Worm (Caenorhabditis elegans) whole organism, early embryonic: Measurements from ENCODE around the gene der-2.

ENCODE experiments used
- B0310.2 ChIP-seq: sonication (generic microtip); optimal IDR thresholded peaks from 2 replicates; lab custom pipeline; 2016; ENCODE audit warnings: mild to moderate bottlenecking, missing genetic modification characterization, missing compliant biosample characterization
- F13C5.2 ChIP-seq: sonication (generic microtip); optimal IDR thresholded peaks from 2 replicates; lab custom pipeline; 2017; ENCODE audit warnings: mild to moderate bottlenecking, missing genetic modification characterization, inconsistent platforms, missing compliant biosample characterization
- aly-1 ChIP-seq: sonication (generic microtip); optimal IDR thresholded peaks from 2 replicates; lab custom pipeline; 2016; ENCODE audit warnings: missing genetic modification characterization, missing compliant biosample characterization
- ama-1 ChIP-seq: fragments of 150-350 bp; optimal IDR thresholded peaks from 2 replicates; lab custom pipeline; 2014
- ceh-13 ChIP-seq: fragments of 200-800 bp; sonication (Bioruptor generic); optimal IDR thresholded peaks from 2 replicates; lab custom pipeline; 2018; ENCODE audit warnings: mild to moderate bottlenecking, missing genetic modification characterization, missing compliant biosample characterization
- ceh-36 ChIP-seq: sonication (generic microtip); optimal IDR thresholded peaks from 2 replicates; lab custom pipeline; 2016; ENCODE audit warnings: missing genetic modification characterization, inconsistent platforms, missing compliant biosample characterization
- ets-7 ChIP-seq: sonication (generic microtip); optimal IDR thresholded peaks from 2 replicates; lab custom pipeline; 2016; ENCODE audit warnings: missing genotype, missing genetic modification characterization, missing compliant biosample characterization
- flt-1 ChIP-seq: fragments of 200-800 bp; sonication (Bioruptor generic); IDR thresholded peaks from 2 replicates; pipeline ENCODE4 v1.3.6; 2022; ENCODE audit warnings: missing genetic modification characterization, missing compliant biosample characterization
- hmbx-1 ChIP-seq: sonication (generic microtip); optimal IDR thresholded peaks from 2 replicates; lab custom pipeline; 2016; ENCODE audit warnings: mild to moderate bottlenecking, missing genetic modification characterization, missing compliant biosample characterization
- hmg-4 ChIP-seq: fragments of 200-800 bp; sonication (Bioruptor generic); optimal IDR thresholded peaks from 2 replicates; lab custom pipeline; 2018; ENCODE audit warnings: mild to moderate bottlenecking, missing genetic modification characterization, missing compliant biosample characterization
- hnd-1 ChIP-seq: sonication (generic microtip); optimal IDR thresholded peaks from 2 replicates; lab custom pipeline; 2016; ENCODE audit warnings: missing genetic modification characterization, missing compliant biosample characterization
- pes-1 ChIP-seq: fragments of 200-800 bp; sonication (Bioruptor generic); IDR thresholded peaks from 2 replicates; pipeline ENCODE4 v1.3.6; 2022; ENCODE audit warnings: missing genetic modification reagents, missing genetic modification characterization, missing compliant biosample characterization
- scrt-1 ChIP-seq: fragments of 200-800 bp; sonication (Bioruptor generic); IDR thresholded peaks from 2 replicates; pipeline ENCODE4 v1.3.6; 2022; ENCODE audit warnings: missing genetic modification characterization, missing compliant biosample characterization
- sea-1 ChIP-seq: fragments of 200-800 bp; sonication (Bioruptor generic); conservative IDR thresholded peaks from 2 replicates; pipeline ENCODE4 v1.3.6; 2022; ENCODE audit warnings: missing genetic modification characterization, missing compliant biosample characterization
- tbx-11 ChIP-seq: fragments of 200-800 bp; sonication (Bioruptor generic); IDR thresholded peaks from 2 replicates; pipeline ENCODE4 v1.3.6; 2022; ENCODE audit warnings: missing genetic modification characterization, missing compliant biosample characterization
- tbx-37 ChIP-seq: fragments of 200-800 bp; sonication (Bioruptor generic); conservative IDR thresholded peaks from 2 replicates; pipeline ENCODE4 v1.3.6; 2022; ENCODE audit warnings: missing genetic modification reagents, missing genetic modification characterization, missing compliant biosample characterization
- tra-4 ChIP-seq: sonication (generic microtip); optimal IDR thresholded peaks from 2 replicates; lab custom pipeline; 2017; ENCODE audit warnings: missing genetic modification characterization, missing compliant biosample characterization

der-2 gene

DNA sequence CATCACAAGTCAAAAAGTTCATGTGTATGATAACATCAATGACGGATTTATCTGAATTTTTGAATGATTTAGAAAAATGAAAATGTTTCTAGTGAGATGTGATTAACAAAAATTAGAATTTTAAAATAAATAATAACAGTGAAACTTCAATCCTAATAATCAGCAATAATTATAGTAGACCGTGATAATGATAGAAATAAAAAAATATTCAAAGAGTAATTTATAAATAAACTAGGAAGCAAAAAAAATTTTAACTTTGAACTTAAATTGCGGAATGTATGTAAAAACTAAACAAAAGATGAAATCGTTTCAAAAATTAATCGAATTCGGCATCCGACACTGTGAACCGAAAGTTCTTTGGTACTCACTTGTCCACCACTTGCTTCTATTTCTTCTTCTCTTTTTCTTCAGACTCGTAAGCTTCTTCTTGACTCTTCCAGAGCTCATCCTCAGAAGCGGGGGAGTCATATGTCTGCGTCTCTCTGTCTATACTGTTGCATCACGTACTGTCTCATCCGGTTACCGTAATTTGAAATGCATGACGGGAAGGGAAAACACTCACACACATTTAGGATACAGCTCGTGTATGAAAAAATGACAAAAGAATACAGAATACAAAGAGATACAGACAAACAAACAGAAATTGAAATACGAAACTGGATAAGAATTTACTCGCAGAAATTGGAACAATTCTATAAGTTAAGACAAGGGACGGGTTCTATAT is 29.8 kb downstream of the der-2 start, which contains the start of gene mec-14:
Gene mec-14, minus strand, starts transcription at position 51 of the 724 bp plus-strand sequence.
- TF ChIP-seq hnd-1 (no peak), ets-7 (tag; lab: Kevin White, UChicago) (no peak)

- TF ChIP-seq ceh-36 (tag; lab: Kevin White, UChicago) (no peak), aly-1 (tag; lab: Kevin White, UChicago) (no peak), pes-1 (0 out of 2 replicates have a peak, but pooled peaks have one; percentile 32), F13C5.2 (tag; lab: Kevin White, UChicago) (peak; percentile 47), hmg-4 (GFP tag; lab: Kevin White, UChicago) (peak; percentile 24)
Measured at ce11 chrIII:7189581-7190128, 33.3 kb downstream of the der-2 start, which contains the start of gene rps-21. rps-21 (minus strand) TSS chrIII:7189631.

ce11 chrIII:7188300-7189052 is 34.5 kb downstream of the der-2 start, which contains the start of the genes F37C12.21 and F37C12.10:
F37C12.21 (plus strand) TSS chrIII:7188357.
F37C12.10 (minus strand) TSS chrIII:7188384.
- TF ChIP-seq hmg-4 (GFP tag; lab: Kevin White, UChicago) (no peak), tbx-37 (no peak), hnd-1 (no peak), F13C5.2 (tag; lab: Kevin White, UChicago) (no peak), tbx-11 (no peak), pes-1 (no peak), aly-1 (tag; lab: Kevin White, UChicago) (no peak), ceh-13 (no peak), tra-4 (tag; lab: Kevin White, UChicago) (no peak), sea-1 (GFP tag; lab: Robert Waterston, UW) (no peak), ets-7 (tag; lab: Kevin White, UChicago) (no peak), ceh-36 (tag; lab: Kevin White, UChicago) (no peak), ama-1 (lab: Kevin White, UChicago) (no peak), hmbx-1 (tag; lab: Kevin White, UChicago) (no peak), B0310.2 (tag; lab: Kevin White, UChicago) (no peak), flt-1 (GFP tag; lab: Robert Waterston, UW) (no peak), scrt-1 (GFP tag; lab: Robert Waterston, UW) (no peak)

- no peak for TF ChIP-seq tbx-11
- TF ChIP-seq scrt-1 (GFP tag; lab: Robert Waterston, UW) = no peak
- no peak for TF ChIP-seq tra-4 (tag; lab: Kevin White, UChicago)
- TF ChIP-seq hnd-1 = no peak
- TF ChIP-seq ceh-13 = no peak
- TF ChIP-seq ceh-36 (tag; lab: Kevin White, UChicago) = no peak
- no peak for TF ChIP-seq B0310.2 (tag; lab: Kevin White, UChicago)
- TF ChIP-seq F13C5.2 (tag; lab: Kevin White, UChicago) = no peak
- no peak for TF ChIP-seq hmbx-1 (tag; lab: Kevin White, UChicago)
- no peak for TF ChIP-seq sea-1 (GFP tag; lab: Robert Waterston, UW)
- no peak for TF ChIP-seq ets-7 (tag; lab: Kevin White, UChicago)
- TF ChIP-seq pes-1 = no peak
- no peak for TF ChIP-seq hmg-4 (GFP tag; lab: Kevin White, UChicago)
Measured at ce11 chrIII:7185473-7185872, 37.5 kb downstream of the der-2 start, which contains the start of gene F37C12.14. F37C12.14 (minus strand) TSS chrIII:7185573.

DNA sequence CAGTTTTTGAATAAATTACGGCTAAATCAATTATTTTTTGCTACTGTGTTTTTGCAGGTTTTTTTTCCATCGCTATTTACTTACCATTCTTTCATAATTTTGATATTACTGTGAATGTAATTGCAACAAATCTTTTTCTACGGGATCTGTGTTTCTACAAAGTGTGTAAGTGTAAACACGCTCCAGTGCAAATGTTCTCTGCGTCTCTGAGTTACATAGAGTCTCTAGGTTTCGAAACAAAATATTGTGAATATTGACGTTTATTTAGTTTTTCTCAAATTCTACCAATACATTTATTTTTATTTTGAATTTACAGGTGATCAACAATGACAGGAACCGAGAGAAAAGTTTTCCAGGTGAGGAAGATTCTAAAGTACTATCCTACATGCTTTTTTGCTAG is 38.9 kb downstream of the der-2 start, which contains the start of gene yju-2:
Gene yju-2, plus strand, starts transcription at position 315 of the 400 bp plus-strand sequence.
- TF ChIP-seq tbx-37 = no peak
- no peak for TF ChIP-seq ceh-36 (tag; lab: Kevin White, UChicago)
- no peak for TF ChIP-seq flt-1 (GFP tag; lab: Robert Waterston, UW)
- TF ChIP-seq hmbx-1 (tag; lab: Kevin White, UChicago) = no peak
- TF ChIP-seq hmg-4 (GFP tag; lab: Kevin White, UChicago) = no peak
- no peak for TF ChIP-seq tbx-11
- TF ChIP-seq scrt-1 (GFP tag; lab: Robert Waterston, UW) = no peak
- no peak for TF ChIP-seq ama-1 (lab: Kevin White, UChicago)
- TF ChIP-seq hnd-1 = no peak
- TF ChIP-seq F13C5.2 (tag; lab: Kevin White, UChicago) = no peak
- no peak for TF ChIP-seq pes-1
- TF ChIP-seq B0310.2 (tag; lab: Kevin White, UChicago) = no peak
- TF ChIP-seq sea-1 (GFP tag; lab: Robert Waterston, UW) = no peak
- TF ChIP-seq ets-7 (tag; lab: Kevin White, UChicago) = no peak
- no peak for TF ChIP-seq aly-1 (tag; lab: Kevin White, UChicago)

DNA sequence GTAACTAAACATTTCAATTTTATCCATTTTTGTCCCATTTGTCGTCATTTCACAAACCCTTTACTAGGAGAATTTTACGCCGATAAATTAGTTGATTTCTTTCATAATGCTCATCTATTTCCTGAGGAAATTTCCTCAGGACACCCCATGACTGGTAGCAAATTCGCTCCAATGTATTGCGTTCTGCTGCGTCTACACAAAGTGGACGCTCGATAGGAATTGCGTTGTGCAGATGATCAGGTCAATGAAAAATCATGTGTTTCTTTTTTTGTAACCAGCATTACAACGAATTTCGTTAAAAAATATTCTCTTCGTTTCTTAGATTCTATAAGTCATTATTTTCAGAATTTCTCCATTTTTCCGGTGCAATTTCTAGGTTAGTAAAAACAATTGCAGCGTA is 41.1 kb downstream of the der-2 start, which contains the start of gene epg-4:
Gene epg-4, plus strand, starts transcription at position 346 of the 400 bp plus-strand sequence.
- TF ChIP-seq hnd-1 = no peak
- TF ChIP-seq tbx-11 = no peak
- peak; percentile 38 for TF ChIP-seq F13C5.2 (tag; lab: Kevin White, UChicago)
- no peak for TF ChIP-seq hmg-4 (GFP tag; lab: Kevin White, UChicago)
- TF ChIP-seq ceh-36 (tag; lab: Kevin White, UChicago) = no peak
- TF ChIP-seq tra-4 (tag; lab: Kevin White, UChicago) = no peak
- TF ChIP-seq sea-1 (GFP tag; lab: Robert Waterston, UW) = no peak

ce11 chrIII:7180613-7181012 is 42.3 kb downstream of the der-2 start, which contains the start of gene ndab-2:
ndab-2 (plus strand) TSS chrIII:7180752.
- TF ChIP-seq tbx-37 (no peak), sea-1 (GFP tag; lab: Robert Waterston, UW) (no peak)
